Fruit fly (Drosophila melanogaster) whole organism: Measurements from ENCODE around the gene Caper.

Experiments used
- CG8478 ChIP-seq: fragments of >200 bp; optimal IDR thresholded peaks from 2 replicates; lab custom pipeline; 2018; ENCODE audit warnings: inconsistent platforms
- Dll ChIP-seq: fragments of >200 bp; optimal IDR thresholded peaks from 2 replicates; lab custom pipeline; 2017
- EcR ChIP-seq, 2 experiments: fragments of >200 bp; optimal IDR thresholded peaks; 2 replicates each; lab custom pipeline; 2017; ENCODE audit warnings: missing biosample characterization in 2 of 2, missing genetic modification characterization in 2 of 2, missing genetic modification reagents in 2 of 2
- pan ChIP-seq: fragments of >200 bp; optimal IDR thresholded peaks from 2 replicates; lab custom pipeline; 2017
- psq ChIP-seq: fragments of >200 bp; optimal IDR thresholded peaks from 2 replicates; lab custom pipeline; 2017

DNA sequence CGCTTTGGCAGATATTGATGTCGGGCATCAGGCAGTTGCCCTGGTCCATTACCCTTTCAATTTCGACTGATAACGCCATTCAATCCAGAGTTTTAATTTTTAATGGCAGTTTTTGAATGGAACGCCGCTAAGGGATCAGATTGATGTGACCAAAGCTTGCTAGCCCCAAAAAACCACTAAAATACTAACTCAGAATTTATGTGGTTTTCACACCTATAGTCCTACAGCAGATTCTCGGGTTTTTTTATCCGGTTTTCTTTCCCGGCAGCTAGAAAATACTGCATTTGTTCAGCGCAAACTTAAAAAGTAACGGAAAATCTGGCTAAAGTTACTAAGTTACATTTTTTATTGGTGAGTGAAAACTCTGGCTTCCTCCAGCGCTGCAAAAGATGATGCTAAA, 33.2 kb downstream of the Caper start, which contains the start of gene Nuf2:
- TF ChIP-seq pan (no peak), Dll (no peak), psq (no peak), EcR (GFP tag; optimal IDR thresholded peaks at IDR 0.05; lab: Kevin White, UChicago) (no peak), CG8478 (no peak)
